Worm (Caenorhabditis elegans): Measurements from ENCODE around the gene flp-11.

ce11 chrX:4658303-4658702 lies 19.6 kb downstream of the flp-11 start:
- no peak for TF ChIP-seq dpl-1 (GFP tag; optimal IDR thresholded peaks at IDR 0.05)
- no peak for TF ChIP-seq dve-1 (tag; optimal IDR thresholded peaks at IDR 0.05; ENCODE audit: insufficient read depth)
- TF ChIP-seq madf-9 (GFP tag; conservative IDR thresholded peaks at IDR 0.05): no peak
- TF ChIP-seq spr-1 (tag; optimal IDR thresholded peaks at IDR 0.05): no peak
- no peak for TF ChIP-seq lir-3 (tag; optimal IDR thresholded peaks at IDR 0.05)
- no peak for TF ChIP-seq ceh-62 (tag; optimal IDR thresholded peaks at IDR 0.05)
- TF ChIP-seq hmg-1.1 (GFP tag; IDR thresholded peaks at IDR 0.05): no peak
- TF ChIP-seq mep-1 (tag; optimal IDR thresholded peaks at IDR 0.05): no peak
- TF ChIP-seq tag-97 (GFP tag; IDR thresholded peaks at IDR 0.05): no peak
- no peak for TF ChIP-seq saeg-2 (GFP tag; IDR thresholded peaks at IDR 0.05)

Measured in whole organism, L4 larva.